Fruit fly (Drosophila melanogaster) whole organism, embryonic: ENCODE data around the gene Arc42.

ENCODE experiments used
- BtbVII ChIP-seq: fragments of 200-800 bp; sonication (Bioruptor generic); optimal IDR thresholded peaks from 3 replicates; lab custom pipeline; 2017; ENCODE audit warnings: missing biosample characterization, mild to moderate bottlenecking, missing genetic modification characterization
- C15 ChIP-seq: fragments of 200-800 bp; sonication (Bioruptor generic); IDR thresholded peaks from 3 replicates; pipeline ENCODE4 v1.3.6; 2022; ENCODE audit warnings: missing biosample characterization, missing genetic modification characterization
- CG12299 ChIP-seq: fragments of 200-800 bp; sonication (Bioruptor generic); optimal IDR thresholded peaks from 2 replicates; lab custom pipeline; 2018; ENCODE audit warnings: missing biosample characterization, mild to moderate bottlenecking, missing genetic modification characterization
- CG14667 ChIP-seq: fragments of 200-800 bp; sonication (Bioruptor generic); IDR thresholded peaks from 2 replicates; pipeline ENCODE4 v1.3.6; 2022; ENCODE audit warnings: missing biosample characterization, missing genetic modification characterization
- CG18764 ChIP-seq: fragments of 200-800 bp; sonication (Bioruptor generic); optimal IDR thresholded peaks from 3 replicates; lab custom pipeline; 2016; ENCODE audit warnings: missing biosample characterization, missing genetic modification characterization
- CG2116 ChIP-seq: fragments of 200-800 bp; sonication (Bioruptor generic); optimal IDR thresholded peaks from 3 replicates; lab custom pipeline; 2018; ENCODE audit warnings: missing biosample characterization, mild to moderate bottlenecking, missing genetic modification characterization
- CG2120 ChIP-seq: fragments of 200-800 bp; sonication (Bioruptor generic); optimal IDR thresholded peaks from 3 replicates; lab custom pipeline; 2016; ENCODE audit warnings: missing biosample characterization, missing genetic modification characterization
- CG2199 ChIP-seq: fragments of 200-800 bp; sonication (Bioruptor generic); IDR thresholded peaks from 3 replicates; pipeline ENCODE4 v1.3.6; 2022; ENCODE audit warnings: missing biosample characterization, missing genetic modification characterization
- CG2712 ChIP-seq: fragments of 200-800 bp; optimal IDR thresholded peaks from 3 replicates; lab custom pipeline; 2019; ENCODE audit warnings: missing biosample characterization, mild to moderate bottlenecking, missing genetic modification characterization, moderate library complexity
- CG30020 ChIP-seq: fragments of 200-800 bp; optimal IDR thresholded peaks from 2 replicates; lab custom pipeline; 2019; ENCODE audit warnings: missing biosample characterization, mild to moderate bottlenecking, missing genetic modification characterization, moderate library complexity
- CG31388 ChIP-seq: fragments of 200-800 bp; sonication (Bioruptor generic); optimal IDR thresholded peaks from 2 replicates; lab custom pipeline; 2016; ENCODE audit warnings: missing biosample characterization, missing genetic modification characterization
- CG3163 ChIP-seq: fragments of 200-800 bp; sonication (Bioruptor generic); optimal IDR thresholded peaks from 3 replicates; lab custom pipeline; 2016; ENCODE audit warnings: missing biosample characterization, missing genetic modification characterization
- CG3838 ChIP-seq: fragments of 200-800 bp; sonication (Bioruptor generic); optimal IDR thresholded peaks from 3 replicates; lab custom pipeline; 2016; ENCODE audit warnings: missing biosample characterization, missing genetic modification characterization
- CG4404 ChIP-seq: fragments of 200-800 bp; sonication (Bioruptor generic); IDR thresholded peaks from 2 replicates; pipeline ENCODE4 v1.3.6; 2022; ENCODE audit warnings: missing biosample characterization, missing genetic modification characterization
- CG4730 ChIP-seq: fragments of 200-800 bp; sonication (Bioruptor generic); IDR thresholded peaks from 2 replicates; pipeline ENCODE4 v1.3.6; 2022; ENCODE audit warnings: missing biosample characterization, missing genetic modification characterization
- CG6813 ChIP-seq: fragments of 200-800 bp; sonication (Bioruptor generic); optimal IDR thresholded peaks from 2 replicates; lab custom pipeline; 2017; ENCODE audit warnings: missing biosample characterization, missing genetic modification characterization, mild to moderate bottlenecking, moderate library complexity, missing genetic modification reagents
- CG9932 ChIP-seq: fragments of 200-800 bp; sonication (Bioruptor generic); IDR thresholded peaks from 2 replicates; pipeline ENCODE4 v1.3.6; 2022; ENCODE audit warnings: missing biosample characterization, missing genetic modification characterization
- Dbx ChIP-seq: fragments of 200-800 bp; sonication (Bioruptor generic); IDR thresholded peaks from 3 replicates; pipeline ENCODE4 v1.3.6; 2022; ENCODE audit warnings: missing biosample characterization, missing genetic modification characterization
- Dref ChIP-seq: fragments of 200-800 bp; sonication (Bioruptor generic); IDR thresholded peaks from 2 replicates; pipeline ENCODE4 v1.3.6; 2022; ENCODE audit warnings: missing biosample characterization, missing genetic modification characterization
- Ets97D ChIP-seq: fragments of 200-800 bp; sonication (Bioruptor generic); optimal IDR thresholded peaks from 3 replicates; lab custom pipeline; 2016; ENCODE audit warnings: missing biosample characterization, missing genetic modification characterization
- Gug ChIP-seq: fragments of 200-800 bp; sonication (Bioruptor generic); IDR thresholded peaks from 4 replicates; pipeline ENCODE4 v1.3.6; 2022; ENCODE audit warnings: missing biosample characterization, missing genetic modification characterization
- H15 ChIP-seq: fragments of 200-800 bp; sonication (Bioruptor generic); IDR thresholded peaks from 3 replicates; pipeline ENCODE4 v1.3.6; 2022; ENCODE audit warnings: missing biosample characterization, missing genetic modification characterization
- Lim3 ChIP-seq: fragments of 200-800 bp; sonication (Bioruptor generic); IDR thresholded peaks from 2 replicates; pipeline ENCODE4 v1.3.6; 2022; ENCODE audit warnings: missing biosample characterization, missing genetic modification characterization
- Lpt ChIP-seq: fragments of >200 bp; optimal IDR thresholded peaks from 2 replicates; lab custom pipeline; 2018; ENCODE audit warnings: missing biosample characterization, missing genetic modification characterization
- Mad ChIP-seq: fragments of 200-800 bp; sonication (Bioruptor generic); optimal IDR thresholded peaks from 2 replicates; lab custom pipeline; 2016; ENCODE audit warnings: missing biosample characterization, missing genetic modification characterization
- NC2α ChIP-seq: fragments of 200-800 bp; sonication (Bioruptor generic); optimal IDR thresholded peaks from 2 replicates; lab custom pipeline; 2016; ENCODE audit warnings: missing biosample characterization, missing genetic modification characterization
- PHDP ChIP-seq: fragments of 200-800 bp; sonication (Bioruptor generic); optimal IDR thresholded peaks from 3 replicates; lab custom pipeline; 2018; ENCODE audit warnings: missing biosample characterization, mild to moderate bottlenecking, missing genetic modification characterization, moderate library complexity
- Trl ChIP-seq, 3 experiments: fragments of >200 bp in 2 of 3; fragments of 200-800 bp in 1 of 3; sonication (Bioruptor generic) in 1 of 3; optimal IDR thresholded peaks; 2 replicates in 1 of 3; 3 replicates in 2 of 3; lab custom pipeline; 2016 to 2017; ENCODE audit warnings: missing biosample characterization in 1 of 3, missing genetic modification characterization in 1 of 3
- az2 ChIP-seq: fragments of 200-800 bp; sonication (Bioruptor generic); optimal IDR thresholded peaks from 3 replicates; lab custom pipeline; 2016; ENCODE audit warnings: missing biosample characterization, missing genetic modification characterization
- bcd ChIP-seq: fragments of 200-800 bp; sonication (Bioruptor generic); optimal IDR thresholded peaks from 2 replicates; lab custom pipeline; 2017; ENCODE audit warnings: missing biosample characterization, mild to moderate bottlenecking, missing genetic modification characterization
- bigmax ChIP-seq: fragments of 200-800 bp; sonication (Bioruptor generic); optimal IDR thresholded peaks from 2 replicates; lab custom pipeline; 2018; ENCODE audit warnings: missing biosample characterization, mild to moderate bottlenecking, missing genetic modification characterization
- cato ChIP-seq: fragments of 200-800 bp; sonication (Bioruptor generic); optimal IDR thresholded peaks from 2 replicates; lab custom pipeline; 2016; ENCODE audit warnings: missing biosample characterization, missing genetic modification characterization, borderline replicate concordance
- chif ChIP-seq, 2 experiments: fragments of 200-800 bp; sonication (Bioruptor generic); optimal IDR thresholded peaks; 3 replicates each; lab custom pipeline; 2016; ENCODE audit warnings: missing biosample characterization in 2 of 2, missing genetic modification characterization in 2 of 2
- chm ChIP-seq: fragments of 200-800 bp; sonication (Bioruptor generic); IDR thresholded peaks from 2 replicates; pipeline ENCODE4 v1.3.6; 2022; ENCODE audit warnings: missing biosample characterization, missing genetic modification characterization
- dmrt11E ChIP-seq: fragments of 200-800 bp; sonication (Bioruptor generic); optimal IDR thresholded peaks from 3 replicates; lab custom pipeline; 2018; ENCODE audit warnings: missing biosample characterization, mild to moderate bottlenecking, missing genetic modification characterization, moderate library complexity
- dysf ChIP-seq: fragments of 200-800 bp; sonication (Bioruptor generic); IDR thresholded peaks from 3 replicates; pipeline ENCODE4 v1.3.6; 2022; ENCODE audit warnings: missing biosample characterization, missing genetic modification characterization
- gro ChIP-seq: fragments of 200-800 bp; sonication (Bioruptor generic); optimal IDR thresholded peaks from 2 replicates; lab custom pipeline; 2016; ENCODE audit warnings: missing biosample characterization, missing genetic modification characterization
- ind ChIP-seq: fragments of 200-800 bp; sonication (Bioruptor generic); optimal IDR thresholded peaks from 3 replicates; lab custom pipeline; 2016; ENCODE audit warnings: missing biosample characterization, missing genetic modification characterization
- kni ChIP-seq: fragments of 200-800 bp; sonication (Bioruptor generic); optimal IDR thresholded peaks from 3 replicates; lab custom pipeline; 2017; ENCODE audit warnings: mild to moderate bottlenecking, missing biosample characterization, missing genetic modification reagents, missing genetic modification characterization
- nerfin-2 ChIP-seq: fragments of 200-800 bp; sonication (Bioruptor generic); IDR thresholded peaks from 2 replicates; pipeline ENCODE4 v1.3.6; 2022; ENCODE audit warnings: missing biosample characterization, missing genetic modification characterization; ENCODE audit not compliant: partially characterized antibody
- odd ChIP-seq: fragments of 200-800 bp; sonication (Bioruptor generic); optimal IDR thresholded peaks from 2 replicates; lab custom pipeline; 2017; ENCODE audit warnings: missing biosample characterization, mild to moderate bottlenecking, missing genetic modification characterization
- otp ChIP-seq: fragments of 200-800 bp; sonication (Bioruptor generic); IDR thresholded peaks from 3 replicates; pipeline ENCODE4, ENCODE4 v1.3.6; 2022; ENCODE audit warnings: missing biosample characterization, missing genetic modification characterization
- pfk ChIP-seq: fragments of 200-800 bp; sonication (Bioruptor generic); optimal IDR thresholded peaks from 2 replicates; lab custom pipeline; 2018; ENCODE audit warnings: missing biosample characterization, mild to moderate bottlenecking, missing genetic modification characterization, moderate library complexity
- pros ChIP-seq: fragments of 200-800 bp; sonication (Bioruptor generic); optimal IDR thresholded peaks from 3 replicates; lab custom pipeline; 2019; ENCODE audit warnings: missing biosample characterization, mild to moderate bottlenecking, missing genetic modification characterization, moderate library complexity
- pzg ChIP-seq: fragments of 200-800 bp; sonication (Bioruptor generic); optimal IDR thresholded peaks from 3 replicates; lab custom pipeline; 2018; ENCODE audit warnings: missing biosample characterization, mild to moderate bottlenecking, missing genetic modification characterization, moderate library complexity
- ranshi ChIP-seq: fragments of 200-800 bp; sonication (Bioruptor generic); IDR thresholded peaks from 2 replicates; pipeline ENCODE4 v1.3.6; 2022; ENCODE audit warnings: missing biosample characterization, missing genetic modification characterization
- sens ChIP-seq: fragments of 200-800 bp; sonication (Bioruptor generic); peaks from one replicate; lab custom pipeline; 2016; ENCODE audit warnings: missing biosample characterization, missing genetic modification characterization
- sug ChIP-seq: fragments of 200-800 bp; optimal IDR thresholded peaks from 2 replicates; lab custom pipeline; 2019; ENCODE audit warnings: missing biosample characterization, mild to moderate bottlenecking, missing genetic modification characterization, moderate library complexity
- trem ChIP-seq: fragments of 200-800 bp; optimal IDR thresholded peaks from 3 replicates; lab custom pipeline; 2019; ENCODE audit warnings: missing biosample characterization, mild to moderate bottlenecking, missing genetic modification characterization, moderate library complexity
- unc-4 ChIP-seq: fragments of 200-800 bp; sonication (Bioruptor generic); IDR thresholded peaks from 2 replicates; pipeline ENCODE4 v1.3.6; 2022; ENCODE audit warnings: missing biosample characterization, missing genetic modification characterization; ENCODE audit not compliant: partially characterized antibody
- zfh1 ChIP-seq: fragments of 200-800 bp; sonication (Bioruptor generic); IDR thresholded peaks from 3 replicates; pipeline ENCODE4 v1.3.6; 2022; ENCODE audit warnings: missing biosample characterization, missing genetic modification characterization

The Arc42 gene

dm6 chr3R:19908863-19909343, 31.4 kb downstream of the Arc42 start (continued):
- TF ChIP-seq Lpt (GFP tag; lab: Kevin White, UChicago) (no peak), sens (peak; percentile 96), CG4404 (peak; percentile 59), CG18764 (GFP tag; lab: Kevin White, UChicago) (peak; percentile 70), CG2199 (peak; percentile 73; the same call in 1 of the 3 replicates), nerfin-2 (GFP tag; lab: Robert Waterston, UW) (no peak), cato (GFP tag; lab: Kevin White, UChicago) (peak; percentile 69), trem (peak; percentile 35), Lim3 (GFP tag; lab: Robert Waterston, UW) (peak; percentile 66), Dref (GFP tag; lab: Robert Waterston, UW) (no peak), odd (GFP tag; lab: Kevin White, UChicago) (peak; percentile 79), Trl (optimal IDR thresholded peaks at IDR 0.05; lab: Kevin White, UChicago) (no peak), Trl (GFP tag; optimal IDR thresholded peaks at IDR 0.05; lab: Kevin White, UChicago) (peak; percentile 54), Gug (GFP tag; lab: Robert Waterston, UW) (peak; percentile 90), chm (peak; percentile 87), CG14667 (GFP tag; lab: Robert Waterston, UW) (peak; percentile 84), zfh1 (peak; percentile 87), ind (GFP tag; lab: Kevin White, UChicago) (peak; percentile 88), sug (tag; lab: Kevin White, UChicago) (peak; percentile 80), dysf (GFP tag; lab: Robert Waterston, UW) (peak; percentile 90), bigmax (no peak), BtbVII (GFP tag; lab: Kevin White, UChicago) (peak; percentile 70), pfk (no peak), Mad (GFP tag; lab: Kevin White, UChicago) (peak; percentile 80), bcd (GFP tag; lab: Kevin White, UChicago) (peak; percentile 72), CG2712 (tag; lab: Kevin White, UChicago) (peak; percentile 65), NC2α (GFP tag; lab: Kevin White, UChicago) (peak; percentile 57), CG9932 (GFP tag; lab: Robert Waterston, UW) (peak; percentile 76), chif (GFP tag; optimal IDR thresholded peaks at IDR 0.05; lab: Kevin White, UChicago) (peak; percentile 77 to 86), H15 (peak; percentile 82), CG3838 (GFP tag; lab: Kevin White, UChicago) (peak; percentile 65), kni (GFP tag; lab: Kevin White, UChicago) (no peak), pros (GFP tag; lab: Kevin White, UChicago) (no peak), CG6813 (GFP tag; lab: Kevin White, UChicago) (peak; percentile 83), dmrt11E (tag; lab: Kevin White, UChicago) (peak; percentile 55), CG12299 (tag; lab: Kevin White, UChicago) (peak; percentile 49), CG3163 (GFP tag; lab: Kevin White, UChicago) (peak; percentile 54), PHDP (peak; percentile 86), CG4730 (GFP tag; lab: Robert Waterston, UW) (peak; percentile 77), CG30020 (tag; lab: Kevin White, UChicago) (no peak), pzg (no peak), C15 (GFP tag; lab: Robert Waterston, UW) (no peak), unc-4 (no peak), Ets97D (peak; percentile 38), ranshi (GFP tag; lab: Robert Waterston, UW) (peak; percentile 79), Dbx (GFP tag; lab: Robert Waterston, UW) (peak; percentile 84), az2 (GFP tag; lab: Kevin White, UChicago) (peak; percentile 89), CG2120 (peak; percentile 91), CG31388 (GFP tag; lab: Kevin White, UChicago) (peak; percentile 52), gro (GFP tag; lab: Kevin White, UChicago) (peak; percentile 87), CG2116 (peak; percentile 27), otp (GFP tag; lab: Robert Waterston, UW) (0 out of 3 replicates have a peak, but pooled peaks have one; percentile 72)
- TF ChIP-seq, all 482 proteins: peak for 377
